Worm (Caenorhabditis elegans) whole organism, mixed stage, embryonic: ENCODE results near the gene C25E10.11.

Experiments
- bed-3 ChIP-seq: fragments of 200-800 bp; sonication (Bioruptor generic); optimal IDR thresholded peaks from 3 replicates; lab custom pipeline; 2018; ENCODE audit warnings: mild to moderate bottlenecking, missing genetic modification characterization, moderate library complexity, missing compliant biosample characterization
- blmp-1 ChIP-seq: fragments of 150-350 bp; optimal IDR thresholded peaks from 2 replicates; lab custom pipeline; 2014; ENCODE audit warnings: missing biosample characterization, missing genetic modification characterization
- ceh-39 ChIP-seq: fragments of 150-350 bp; optimal IDR thresholded peaks from 2 replicates; lab custom pipeline; 2014; ENCODE audit warnings: missing biosample characterization, missing genetic modification characterization
- ceh-43 ChIP-seq: fragments of 200-800 bp; sonication (Bioruptor generic); optimal IDR thresholded peaks from 2 replicates; lab custom pipeline; 2018; ENCODE audit warnings: mild to moderate bottlenecking, missing genetic modification characterization, moderate library complexity, missing compliant biosample characterization
- ces-1 ChIP-seq: fragments of 150-350 bp; optimal IDR thresholded peaks from 2 replicates; lab custom pipeline; 2014; ENCODE audit warnings: missing biosample characterization, missing genetic modification reagents, missing genetic modification characterization
- cnd-1 ChIP-seq: fragments of 200-800 bp; sonication (Bioruptor generic); optimal IDR thresholded peaks from 2 replicates; lab custom pipeline; 2018; ENCODE audit warnings: mild to moderate bottlenecking, missing genetic modification characterization, missing compliant biosample characterization
- drap-1 ChIP-seq: fragments of 200-800 bp; sonication (Bioruptor generic); optimal IDR thresholded peaks from 3 replicates; lab custom pipeline; 2018; ENCODE audit warnings: mild to moderate bottlenecking, missing genetic modification characterization, missing compliant biosample characterization
- elt-3 ChIP-seq: fragments of 150-350 bp; optimal IDR thresholded peaks from 2 replicates; lab custom pipeline; 2014; ENCODE audit warnings: missing biosample characterization, missing genetic modification characterization
- ham-2 ChIP-seq: fragments of 200-800 bp; sonication (Bioruptor generic); optimal IDR thresholded peaks from 2 replicates; lab custom pipeline; 2018; ENCODE audit warnings: mild to moderate bottlenecking, missing genetic modification characterization, missing compliant biosample characterization
- hlh-1 ChIP-seq: fragments of 150-350 bp; optimal IDR thresholded peaks from 2 replicates; lab custom pipeline; 2014; ENCODE audit warnings: missing biosample characterization, missing genetic modification reagents, missing genetic modification characterization
- lin-13 ChIP-seq: fragments of 150-350 bp; optimal IDR thresholded peaks from 2 replicates; lab custom pipeline; 2014; ENCODE audit warnings: missing biosample characterization, missing genetic modification characterization
- lin-32 ChIP-seq: fragments of 200-800 bp; sonication (Bioruptor generic); optimal IDR thresholded peaks from 2 replicates; lab custom pipeline; 2018; ENCODE audit warnings: mild to moderate bottlenecking, missing genetic modification characterization, missing compliant biosample characterization
- lsy-2 ChIP-seq: fragments of 150-350 bp; optimal IDR thresholded peaks from 2 replicates; lab custom pipeline; 2014; ENCODE audit warnings: missing biosample characterization, missing genetic modification characterization
- mab-5 ChIP-seq: fragments of 150-350 bp; optimal IDR thresholded peaks from 2 replicates; lab custom pipeline; 2014; ENCODE audit warnings: missing biosample characterization, missing genetic modification characterization
- mep-1 ChIP-seq: fragments of 150-350 bp; optimal IDR thresholded peaks from 2 replicates; lab custom pipeline; 2017; ENCODE audit warnings: missing biosample characterization, missing genetic modification reagents, missing genetic modification characterization, inconsistent platforms
- mls-2 ChIP-seq: sonication (generic microtip); optimal IDR thresholded peaks from 2 replicates; lab custom pipeline; 2016; ENCODE audit warnings: mild to moderate bottlenecking, missing genetic modification characterization, moderate library complexity, missing compliant biosample characterization
- nhr-2 ChIP-seq: fragments of 150-350 bp; optimal IDR thresholded peaks from 2 replicates; lab custom pipeline; 2014; ENCODE audit warnings: missing biosample characterization, missing genetic modification characterization
- nhr-237 ChIP-seq: fragments of 150-350 bp; optimal IDR thresholded peaks from 2 replicates; lab custom pipeline; 2014; ENCODE audit warnings: missing biosample characterization, missing genetic modification characterization
- nhr-28 ChIP-seq: fragments of 150-350 bp; optimal IDR thresholded peaks from 2 replicates; lab custom pipeline; 2014; ENCODE audit warnings: missing biosample characterization, missing genetic modification characterization
- nhr-76 ChIP-seq: sonication (generic microtip); optimal IDR thresholded peaks from 2 replicates; lab custom pipeline; 2017; ENCODE audit warnings: missing biosample characterization, missing genetic modification characterization
- pha-4 ChIP-seq: fragments of 150-350 bp; optimal IDR thresholded peaks from 2 replicates; lab custom pipeline; 2018; ENCODE audit warnings: missing biosample characterization, missing genetic modification reagents, missing genetic modification characterization
- sem-2 ChIP-seq: fragments of 200-800 bp; sonication (Bioruptor generic); optimal IDR thresholded peaks from 2 replicates; lab custom pipeline; 2018; ENCODE audit warnings: mild to moderate bottlenecking, missing genetic modification characterization, missing compliant biosample characterization
- snpc-4 ChIP-seq: fragments of 150-350 bp; optimal IDR thresholded peaks from 2 replicates; lab custom pipeline; 2014; ENCODE audit warnings: missing biosample characterization, missing genetic modification characterization
- sptf-1 ChIP-seq: sonication (generic microtip); optimal IDR thresholded peaks from 2 replicates; lab custom pipeline; 2017; ENCODE audit warnings: mild to moderate bottlenecking, missing genetic modification characterization, moderate library complexity, missing compliant biosample characterization
- tbx-8 ChIP-seq: fragments of 200-800 bp; sonication (Bioruptor generic); optimal IDR thresholded peaks from 2 replicates; lab custom pipeline; 2018; ENCODE audit warnings: mild to moderate bottlenecking, missing genetic modification characterization, moderate library complexity, missing compliant biosample characterization
- unc-120 ChIP-seq: sonication (generic microtip); optimal IDR thresholded peaks from 2 replicates; lab custom pipeline; 2017; ENCODE audit warnings: missing genetic modification characterization, missing compliant biosample characterization; ENCODE audit not compliant: poor library complexity, severe bottlenecking
- unc-39 ChIP-seq: fragments of 150-350 bp; optimal IDR thresholded peaks from 2 replicates; lab custom pipeline; 2014; ENCODE audit warnings: missing biosample characterization, missing genetic modification characterization
- unc-62 ChIP-seq: fragments of 150-350 bp; optimal IDR thresholded peaks from 2 replicates; lab custom pipeline; 2014; ENCODE audit warnings: missing biosample characterization, missing genetic modification reagents, missing genetic modification characterization
- zip-8 ChIP-seq: fragments of 150-350 bp; optimal IDR thresholded peaks from 2 replicates; lab custom pipeline; 2014; ENCODE audit warnings: missing biosample characterization, missing genetic modification characterization
- ztf-11 ChIP-seq: fragments of 150-350 bp; optimal IDR thresholded peaks from 2 replicates; lab custom pipeline; 2014; ENCODE audit warnings: missing biosample characterization, missing genetic modification characterization

C25E10.11 gene

ce11 chrV:9049271-9049670, 9.3 kb downstream of the C25E10.11 start:
- TF ChIP-seq sptf-1 (tag; lab: Kevin White, UChicago), result no peak

ce11 chrV:9047555-9048049, 10.9 kb downstream of the C25E10.11 start, which contains the start of gene C25E10.17:
C25E10.17 (minus strand) TSS chrV:9047605.
- TF ChIP-seq sptf-1 (tag; lab: Kevin White, UChicago) (no peak), lsy-2 (no peak), unc-39 (tag; lab: Kevin White, UChicago) (no peak), lin-32 (GFP tag; lab: Kevin White, UChicago) (no peak), nhr-237 (tag; lab: Kevin White, UChicago) (no peak), mab-5 (tag; lab: Kevin White, UChicago) (no peak), mls-2 (tag; lab: Kevin White, UChicago) (no peak), ceh-43 (no peak), hlh-1 (tag; lab: Kevin White, UChicago) (no peak), sem-2 (no peak), snpc-4 (tag; lab: Kevin White, UChicago) (no peak)
- TF ChIP-seq, all 35 proteins: peak for 0

- TF ChIP-seq drap-1 (GFP tag; lab: Kevin White, UChicago) (no peak), nhr-76 (tag; lab: Kevin White, UChicago) (no peak), lin-32 (GFP tag; lab: Kevin White, UChicago) (no peak)
Observed at ce11 chrV:9044871-9045270, 13.7 kb downstream of the C25E10.11 start, which contains the start of gene nhr-30. nhr-30 (plus strand) TSS chrV:9045171.

ce11 chrV:9041030-9041429, 17.5 kb downstream of the C25E10.11 start, which contains the start of gene cyp-33B1:
cyp-33B1 (plus strand) TSS chrV:9041330.
- TF ChIP-seq ztf-11 (tag; lab: Kevin White, UChicago), result no peak
- TF ChIP-seq drap-1 (GFP tag; lab: Kevin White, UChicago), result no peak
- no peak for TF ChIP-seq cnd-1 (tag; lab: Kevin White, UChicago)
- TF ChIP-seq, all 35 proteins: peak for 0

ce11 chrV:9035685-9036084, 22.8 kb downstream of the C25E10.11 start, which contains the start of gene srsx-34:
srsx-34 (plus strand) TSS chrV:9035985.
- TF ChIP-seq nhr-237 (tag; lab: Kevin White, UChicago) (no peak), pha-4 (tag; lab: Kevin White, UChicago) (no peak), cnd-1 (tag; lab: Kevin White, UChicago) (no peak), unc-62 (GFP tag; lab: Kevin White, UChicago) (no peak), zip-8 (tag; lab: Kevin White, UChicago) (no peak), unc-120 (no peak), lin-13 (tag; lab: Kevin White, UChicago) (no peak), sem-2 (no peak), sptf-1 (tag; lab: Kevin White, UChicago) (no peak), blmp-1 (tag; lab: Kevin White, UChicago) (no peak), hlh-1 (tag; lab: Kevin White, UChicago) (no peak), lin-32 (GFP tag; lab: Kevin White, UChicago) (no peak), mep-1 (tag; lab: Kevin White, UChicago) (no peak), tbx-8 (GFP tag; lab: Kevin White, UChicago) (no peak), nhr-28 (tag; lab: Kevin White, UChicago) (no peak), snpc-4 (tag; lab: Kevin White, UChicago) (no peak)

ce11 chrV:9033267-9033666, 25.3 kb downstream of the C25E10.11 start, which contains the start of gene C25E10.4:
C25E10.4 (plus strand) TSS chrV:9033567.
- TF ChIP-seq tbx-8 (GFP tag; lab: Kevin White, UChicago), result no peak
- TF ChIP-seq zip-8 (tag; lab: Kevin White, UChicago), result no peak
- no peak for TF ChIP-seq blmp-1 (tag; lab: Kevin White, UChicago)
- TF ChIP-seq unc-39 (tag; lab: Kevin White, UChicago), result no peak
- no peak for TF ChIP-seq hlh-1 (tag; lab: Kevin White, UChicago)
- TF ChIP-seq pha-4 (tag; lab: Kevin White, UChicago), result no peak
- TF ChIP-seq sptf-1 (tag; lab: Kevin White, UChicago), result no peak
- TF ChIP-seq mep-1 (tag; lab: Kevin White, UChicago), result no peak
- TF ChIP-seq nhr-2 (tag; lab: Kevin White, UChicago), result no peak

- TF ChIP-seq nhr-76 (tag; lab: Kevin White, UChicago), result no peak
- no peak for TF ChIP-seq ham-2
- TF ChIP-seq lin-13 (tag; lab: Kevin White, UChicago), result no peak
- TF ChIP-seq elt-3, result no peak
- TF ChIP-seq hlh-1 (tag; lab: Kevin White, UChicago), result no peak
- no peak for TF ChIP-seq unc-62 (GFP tag; lab: Kevin White, UChicago)
- TF ChIP-seq ceh-39 (tag; lab: Kevin White, UChicago), result no peak
- TF ChIP-seq bed-3, result no peak
- TF ChIP-seq tbx-8 (GFP tag; lab: Kevin White, UChicago), result no peak
- no peak for TF ChIP-seq cnd-1 (tag; lab: Kevin White, UChicago)
- TF ChIP-seq ces-1 (GFP tag; lab: Kevin White, UChicago), result no peak
Observed at ce11 chrV:9030248-9030647, 28.3 kb downstream of the C25E10.11 start, which contains the start of gene C25E10.5. C25E10.5 (plus strand) TSS chrV:9030548.
